Worm (Caenorhabditis elegans) whole organism, mixed stage, embryonic: ENCODE results near the gene T09B9.4.

ENCODE experiments used
- bed-3 ChIP-seq: fragments of 200-800 bp; sonication (Bioruptor generic); optimal IDR thresholded peaks from 3 replicates; lab custom pipeline; 2018; ENCODE audit warnings: mild to moderate bottlenecking, missing genetic modification characterization, moderate library complexity, missing compliant biosample characterization
- ceh-39 ChIP-seq: fragments of 150-350 bp; optimal IDR thresholded peaks from 2 replicates; lab custom pipeline; 2014; ENCODE audit warnings: missing biosample characterization, missing genetic modification characterization
- ceh-43 ChIP-seq: fragments of 200-800 bp; sonication (Bioruptor generic); optimal IDR thresholded peaks from 2 replicates; lab custom pipeline; 2018; ENCODE audit warnings: mild to moderate bottlenecking, missing genetic modification characterization, moderate library complexity, missing compliant biosample characterization
- ces-1 ChIP-seq: fragments of 150-350 bp; optimal IDR thresholded peaks from 2 replicates; lab custom pipeline; 2014; ENCODE audit warnings: missing biosample characterization, missing genetic modification reagents, missing genetic modification characterization
- cnd-1 ChIP-seq: fragments of 200-800 bp; sonication (Bioruptor generic); optimal IDR thresholded peaks from 2 replicates; lab custom pipeline; 2018; ENCODE audit warnings: mild to moderate bottlenecking, missing genetic modification characterization, missing compliant biosample characterization
- drap-1 ChIP-seq: fragments of 200-800 bp; sonication (Bioruptor generic); optimal IDR thresholded peaks from 3 replicates; lab custom pipeline; 2018; ENCODE audit warnings: mild to moderate bottlenecking, missing genetic modification characterization, missing compliant biosample characterization
- elt-1 ChIP-seq: sonication (generic microtip); optimal IDR thresholded peaks from 2 replicates; lab custom pipeline; 2017; ENCODE audit warnings: missing genetic modification characterization, mild to moderate bottlenecking, missing compliant biosample characterization, antibody characterized with exemption, moderate library complexity, borderline replicate concordance; ENCODE audit not compliant: insufficient read depth
- elt-3 ChIP-seq: fragments of 150-350 bp; optimal IDR thresholded peaks from 2 replicates; lab custom pipeline; 2014; ENCODE audit warnings: missing biosample characterization, missing genetic modification characterization
- flh-1 ChIP-seq: fragments of 200-800 bp; sonication (Bioruptor generic); optimal IDR thresholded peaks from 2 replicates; lab custom pipeline; 2018; ENCODE audit warnings: mild to moderate bottlenecking, missing genetic modification characterization, moderate library complexity, missing compliant biosample characterization
- ham-2 ChIP-seq: fragments of 200-800 bp; sonication (Bioruptor generic); optimal IDR thresholded peaks from 2 replicates; lab custom pipeline; 2018; ENCODE audit warnings: mild to moderate bottlenecking, missing genetic modification characterization, missing compliant biosample characterization
- hlh-1 ChIP-seq: fragments of 150-350 bp; optimal IDR thresholded peaks from 2 replicates; lab custom pipeline; 2014; ENCODE audit warnings: missing biosample characterization, missing genetic modification reagents, missing genetic modification characterization
- lin-13 ChIP-seq: fragments of 150-350 bp; optimal IDR thresholded peaks from 2 replicates; lab custom pipeline; 2014; ENCODE audit warnings: missing biosample characterization, missing genetic modification characterization
- lin-32 ChIP-seq: fragments of 200-800 bp; sonication (Bioruptor generic); optimal IDR thresholded peaks from 2 replicates; lab custom pipeline; 2018; ENCODE audit warnings: mild to moderate bottlenecking, missing genetic modification characterization, missing compliant biosample characterization
- lsy-2 ChIP-seq: fragments of 150-350 bp; optimal IDR thresholded peaks from 2 replicates; lab custom pipeline; 2014; ENCODE audit warnings: missing biosample characterization, missing genetic modification characterization
- mab-5 ChIP-seq: fragments of 150-350 bp; optimal IDR thresholded peaks from 2 replicates; lab custom pipeline; 2014; ENCODE audit warnings: missing biosample characterization, missing genetic modification characterization
- mep-1 ChIP-seq: fragments of 150-350 bp; optimal IDR thresholded peaks from 2 replicates; lab custom pipeline; 2017; ENCODE audit warnings: missing biosample characterization, missing genetic modification reagents, missing genetic modification characterization, inconsistent platforms
- mls-2 ChIP-seq: sonication (generic microtip); optimal IDR thresholded peaks from 2 replicates; lab custom pipeline; 2016; ENCODE audit warnings: mild to moderate bottlenecking, missing genetic modification characterization, moderate library complexity, missing compliant biosample characterization
- nhr-12 ChIP-seq: fragments of 150-350 bp; optimal IDR thresholded peaks from 2 replicates; lab custom pipeline; 2014; ENCODE audit warnings: missing biosample characterization, missing genetic modification characterization
- nhr-2 ChIP-seq: fragments of 150-350 bp; optimal IDR thresholded peaks from 2 replicates; lab custom pipeline; 2014; ENCODE audit warnings: missing biosample characterization, missing genetic modification characterization
- nhr-237 ChIP-seq: fragments of 150-350 bp; optimal IDR thresholded peaks from 2 replicates; lab custom pipeline; 2014; ENCODE audit warnings: missing biosample characterization, missing genetic modification characterization
- nhr-76 ChIP-seq: sonication (generic microtip); optimal IDR thresholded peaks from 2 replicates; lab custom pipeline; 2017; ENCODE audit warnings: missing biosample characterization, missing genetic modification characterization
- pha-4 ChIP-seq: fragments of 150-350 bp; optimal IDR thresholded peaks from 2 replicates; lab custom pipeline; 2018; ENCODE audit warnings: missing biosample characterization, missing genetic modification reagents, missing genetic modification characterization
- sem-2 ChIP-seq: fragments of 200-800 bp; sonication (Bioruptor generic); optimal IDR thresholded peaks from 2 replicates; lab custom pipeline; 2018; ENCODE audit warnings: mild to moderate bottlenecking, missing genetic modification characterization, missing compliant biosample characterization
- snpc-4 ChIP-seq: fragments of 150-350 bp; optimal IDR thresholded peaks from 2 replicates; lab custom pipeline; 2014; ENCODE audit warnings: missing biosample characterization, missing genetic modification characterization
- tbx-8 ChIP-seq: fragments of 200-800 bp; sonication (Bioruptor generic); optimal IDR thresholded peaks from 2 replicates; lab custom pipeline; 2018; ENCODE audit warnings: mild to moderate bottlenecking, missing genetic modification characterization, moderate library complexity, missing compliant biosample characterization
- unc-39 ChIP-seq: fragments of 150-350 bp; optimal IDR thresholded peaks from 2 replicates; lab custom pipeline; 2014; ENCODE audit warnings: missing biosample characterization, missing genetic modification characterization
- unc-62 ChIP-seq: fragments of 150-350 bp; optimal IDR thresholded peaks from 2 replicates; lab custom pipeline; 2014; ENCODE audit warnings: missing biosample characterization, missing genetic modification reagents, missing genetic modification characterization
- zip-8 ChIP-seq: fragments of 150-350 bp; optimal IDR thresholded peaks from 2 replicates; lab custom pipeline; 2014; ENCODE audit warnings: missing biosample characterization, missing genetic modification characterization
- ztf-11 ChIP-seq: fragments of 150-350 bp; optimal IDR thresholded peaks from 2 replicates; lab custom pipeline; 2014; ENCODE audit warnings: missing biosample characterization, missing genetic modification characterization

Gene T09B9.4

DNA sequence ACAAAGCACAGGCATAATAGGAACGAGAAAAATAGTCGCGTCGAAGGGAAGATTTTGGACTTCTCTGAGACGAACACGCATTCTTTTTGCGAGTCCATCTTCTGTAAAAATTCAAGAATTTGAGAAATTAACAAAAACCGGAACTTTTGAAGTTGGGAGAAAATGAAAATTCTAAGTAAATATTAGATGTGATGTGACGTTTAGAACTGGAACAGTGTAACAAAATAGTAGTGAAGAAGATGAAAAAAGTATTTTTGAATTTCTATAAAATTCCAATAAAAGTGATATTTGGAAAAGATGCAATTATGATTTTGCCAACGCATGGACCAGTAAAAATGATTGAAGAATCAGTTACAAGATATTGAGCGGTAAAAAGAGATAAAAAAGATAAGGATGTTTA is 9.3 kb downstream of the T09B9.4 start, which contains the start of gene slc-17.9:
slc-17.9 (minus strand) TSS at position 101 of the 400 bp plus-strand sequence.
- no peak for TF ChIP-seq ceh-39 (tag; lab: Kevin White, UChicago)
- no peak for TF ChIP-seq nhr-12 (tag; lab: Kevin White, UChicago)
- no peak for TF ChIP-seq nhr-76 (tag; lab: Kevin White, UChicago)
- no peak for TF ChIP-seq hlh-1 (tag; lab: Kevin White, UChicago)
- TF ChIP-seq pha-4 (tag; lab: Kevin White, UChicago), result no peak
- no peak for TF ChIP-seq elt-1 (tag; lab: Kevin White, UChicago)
- TF ChIP-seq ces-1 (GFP tag; lab: Kevin White, UChicago), result no peak
- no peak for TF ChIP-seq tbx-8 (GFP tag; lab: Kevin White, UChicago)
- TF ChIP-seq bed-3 (GFP tag; lab: Kevin White, UChicago), result no peak
- no peak for TF ChIP-seq ztf-11 (tag; lab: Kevin White, UChicago)
- no peak for TF ChIP-seq nhr-237

- TF ChIP-seq lin-32 (GFP tag; lab: Kevin White, UChicago), result no peak
- no peak for TF ChIP-seq mep-1 (tag; lab: Kevin White, UChicago)
- TF ChIP-seq nhr-12 (tag; lab: Kevin White, UChicago), result no peak
- no peak for TF ChIP-seq lsy-2 (tag; lab: Kevin White, UChicago)
- TF ChIP-seq bed-3 (GFP tag; lab: Kevin White, UChicago), result no peak
- no peak for TF ChIP-seq elt-1 (tag; lab: Kevin White, UChicago)
- TF ChIP-seq ztf-11 (tag; lab: Kevin White, UChicago), result no peak
- no peak for TF ChIP-seq sem-2 (GFP tag; lab: Kevin White, UChicago)
- no peak for TF ChIP-seq unc-62 (GFP tag; lab: Kevin White, UChicago)
- no peak for TF ChIP-seq ceh-43
- no peak for TF ChIP-seq nhr-2 (tag; lab: Kevin White, UChicago)
- TF ChIP-seq cnd-1 (tag; lab: Kevin White, UChicago), result no peak
- TF ChIP-seq nhr-76 (tag; lab: Kevin White, UChicago), result no peak
- TF ChIP-seq lin-13 (tag; lab: Kevin White, UChicago), result no peak
- TF ChIP-seq ces-1 (GFP tag; lab: Kevin White, UChicago), result no peak
- TF ChIP-seq, all 35 proteins: peak for 0
Measured at ce11 chrX:9763903-9764302, 10.2 kb downstream of the T09B9.4 start.

DNA sequence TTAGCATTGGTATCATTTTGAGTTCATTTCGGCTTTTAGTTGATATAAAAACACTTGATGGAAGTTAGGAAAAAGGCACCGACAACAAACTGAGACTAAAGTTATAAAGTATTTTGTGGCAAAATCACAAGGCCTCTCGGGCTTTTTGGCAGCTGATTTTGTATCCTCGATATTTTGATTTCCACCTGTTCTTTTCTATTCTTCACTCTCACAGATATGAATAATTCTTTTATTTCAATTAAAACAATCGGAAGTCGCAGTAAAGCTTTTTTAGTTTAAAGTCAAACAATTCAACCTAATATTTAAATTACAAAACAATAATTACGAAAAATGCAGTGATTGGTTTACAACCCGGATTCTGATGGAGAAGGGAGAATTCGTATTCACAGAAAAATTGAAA is 12.9 kb downstream of the T09B9.4 start, which contains the start of gene T09B9.3:
T09B9.3 (minus strand) TSS at position 101 of the 400 bp plus-strand sequence.
- TF ChIP-seq zip-8 (tag; lab: Kevin White, UChicago) (no peak), ces-1 (GFP tag; lab: Kevin White, UChicago) (no peak), lin-32 (GFP tag; lab: Kevin White, UChicago) (no peak), flh-1 (GFP tag; lab: Kevin White, UChicago) (no peak), elt-1 (tag; lab: Kevin White, UChicago) (no peak)

- TF ChIP-seq ces-1 (GFP tag; lab: Kevin White, UChicago) (no peak), mab-5 (tag; lab: Kevin White, UChicago) (no peak), lin-13 (tag; lab: Kevin White, UChicago) (no peak), nhr-2 (tag; lab: Kevin White, UChicago) (no peak), lsy-2 (tag; lab: Kevin White, UChicago) (no peak), mep-1 (tag; lab: Kevin White, UChicago) (no peak), cnd-1 (tag; lab: Kevin White, UChicago) (no peak), ztf-11 (tag; lab: Kevin White, UChicago) (no peak), hlh-1 (tag; lab: Kevin White, UChicago) (no peak), nhr-76 (tag; lab: Kevin White, UChicago) (no peak), unc-39 (tag; lab: Kevin White, UChicago) (no peak), mls-2 (tag; lab: Kevin White, UChicago) (no peak), snpc-4 (tag; lab: Kevin White, UChicago) (no peak), ham-2 (GFP tag; lab: Kevin White, UChicago) (no peak), drap-1 (no peak)
Measured at ce11 chrX:9756971-9757370, 17.2 kb downstream of the T09B9.4 start, which contains the start of gene T09B9.1. Gene T09B9.1 (plus strand): TSS chrX:9757271.

DNA sequence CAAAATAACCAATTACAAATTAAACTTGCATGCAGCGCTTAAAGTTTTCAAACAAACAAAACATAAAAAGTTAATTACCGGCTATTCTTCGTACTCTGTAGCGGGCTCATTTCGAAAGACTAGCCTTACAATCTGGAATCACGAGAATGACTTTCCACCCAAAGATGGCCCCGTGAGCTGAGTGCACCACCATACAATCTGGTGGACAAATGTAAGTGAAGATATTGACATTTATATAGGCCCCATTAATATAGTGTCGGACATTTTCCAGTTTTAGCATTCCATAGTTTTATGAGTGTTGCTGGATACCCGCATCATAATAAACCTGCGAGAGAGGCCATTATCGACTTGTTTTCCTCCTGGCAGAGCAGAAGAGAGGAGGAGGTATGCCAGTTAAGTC is 19.6 kb downstream of the T09B9.4 start:
- TF ChIP-seq elt-3 (tag; lab: Kevin White, UChicago) (no peak), hlh-1 (tag; lab: Kevin White, UChicago) (no peak), elt-1 (tag; lab: Kevin White, UChicago) (no peak), drap-1 (no peak)
